Fruit fly (Drosophila melanogaster) whole organism, embryonic: Measurements from ENCODE around the gene kairos.
A peak's percentile ranks its signal among the peaks of the same experiment; 100 is the strongest.

Experiments used
- CG10543 ChIP-seq: fragments of 200-800 bp; sonication (Bioruptor generic); optimal IDR thresholded peaks from 3 replicates; lab custom pipeline; 2017; ENCODE audit warnings: missing biosample characterization, mild to moderate bottlenecking, missing genetic modification characterization, moderate library complexity
- CG13424 ChIP-seq: fragments of 200-800 bp; sonication (Bioruptor generic); optimal IDR thresholded peaks from 2 replicates; lab custom pipeline; 2019; ENCODE audit warnings: missing biosample characterization, mild to moderate bottlenecking, missing genetic modification characterization, moderate library complexity
- CG15269 ChIP-seq: fragments of 200-800 bp; sonication (Bioruptor generic); optimal IDR thresholded peaks from 2 replicates; lab custom pipeline; 2018; ENCODE audit warnings: missing biosample characterization, mild to moderate bottlenecking, missing genetic modification characterization, moderate library complexity
- CG15479 ChIP-seq: fragments of 200-800 bp; sonication (Bioruptor generic); optimal IDR thresholded peaks from 3 replicates; lab custom pipeline; 2019; ENCODE audit warnings: missing biosample characterization, mild to moderate bottlenecking, missing genetic modification characterization, moderate library complexity
- CG15696 ChIP-seq: fragments of 200-800 bp; sonication (Bioruptor generic); optimal IDR thresholded peaks from 2 replicates; lab custom pipeline; 2019; ENCODE audit warnings: missing biosample characterization, mild to moderate bottlenecking, missing genetic modification characterization, moderate library complexity
- CG16779 ChIP-seq: fragments of 200-800 bp; sonication (Bioruptor generic); IDR thresholded peaks from 2 replicates; pipeline ENCODE4 v1.3.6; 2022; ENCODE audit warnings: missing biosample characterization, missing genetic modification characterization
- CG16813 ChIP-seq: fragments of 200-800 bp; sonication (Bioruptor generic); IDR thresholded peaks from 3 replicates; pipeline ENCODE4 v1.3.6; 2022; ENCODE audit warnings: missing biosample characterization, missing genetic modification characterization; ENCODE audit not compliant: partially characterized antibody
- CG2120 ChIP-seq: fragments of 200-800 bp; sonication (Bioruptor generic); optimal IDR thresholded peaks from 3 replicates; lab custom pipeline; 2016; ENCODE audit warnings: missing biosample characterization, missing genetic modification characterization
- CG32772 ChIP-seq: fragments of 200-800 bp; sonication (Bioruptor generic); IDR thresholded peaks from 2 replicates; pipeline ENCODE4 v1.3.6; 2022; ENCODE audit warnings: missing biosample characterization, missing genetic modification characterization
- CG3281 ChIP-seq: fragments of 200-800 bp; sonication (Bioruptor generic); optimal IDR thresholded peaks from 3 replicates; lab custom pipeline; 2017; ENCODE audit warnings: missing biosample characterization, mild to moderate bottlenecking, missing genetic modification characterization
- CG34224 ChIP-seq: fragments of 200-800 bp; sonication (Bioruptor generic); IDR thresholded peaks from 3 replicates; pipeline ENCODE4 v1.3.6; 2022; ENCODE audit warnings: missing biosample characterization, missing genetic modification characterization; ENCODE audit not compliant: partially characterized antibody
- CG3726 ChIP-seq: fragments of 200-800 bp; sonication (Bioruptor generic); IDR thresholded peaks from 3 replicates; pipeline ENCODE4, ENCODE4 v1.3.6; 2022; ENCODE audit warnings: missing biosample characterization, missing genetic modification characterization
- CG4617 ChIP-seq: fragments of 200-800 bp; sonication (Bioruptor generic); optimal IDR thresholded peaks from 3 replicates; lab custom pipeline; 2016; ENCODE audit warnings: missing biosample characterization, missing genetic modification characterization, borderline replicate concordance
- CG6272 ChIP-seq: fragments of 200-800 bp; sonication (Bioruptor generic); IDR thresholded peaks from 2 replicates; pipeline ENCODE4 v1.3.6; 2022; ENCODE audit warnings: missing biosample characterization, missing genetic modification characterization
- CG6654 ChIP-seq: fragments of 200-800 bp; sonication (Bioruptor generic); optimal IDR thresholded peaks from 2 replicates; lab custom pipeline; 2017; ENCODE audit warnings: missing biosample characterization, mild to moderate bottlenecking, missing genetic modification characterization
- CG6854 ChIP-seq: fragments of 200-800 bp; sonication (Bioruptor generic); optimal IDR thresholded peaks from 3 replicates; lab custom pipeline; 2017; ENCODE audit warnings: missing biosample characterization, mild to moderate bottlenecking, missing genetic modification characterization
- CG7839 ChIP-seq: fragments of 200-800 bp; sonication (Bioruptor generic); optimal IDR thresholded peaks from 3 replicates; lab custom pipeline; 2018; ENCODE audit warnings: missing biosample characterization, mild to moderate bottlenecking, missing genetic modification characterization, moderate library complexity
- CG8290 ChIP-seq, 3 experiments: fragments of 200-800 bp; sonication (Bioruptor generic); optimal IDR thresholded peaks; 2 replicates each; lab custom pipeline; 2016 to 2019; ENCODE audit warnings: missing biosample characterization in 3 of 3, missing genetic modification characterization in 3 of 3, mild to moderate bottlenecking in 2 of 3, moderate library complexity in 1 of 3
- CG9932 ChIP-seq: fragments of 200-800 bp; sonication (Bioruptor generic); IDR thresholded peaks from 2 replicates; pipeline ENCODE4 v1.3.6; 2022; ENCODE audit warnings: missing biosample characterization, missing genetic modification characterization
- E2f1 ChIP-seq: fragments of 200-800 bp; sonication (Bioruptor generic); IDR thresholded peaks from 2 replicates; pipeline ENCODE4 v1.3.6; 2022; ENCODE audit warnings: missing biosample characterization, missing genetic modification characterization
- Eip74EF ChIP-seq, 2 experiments: fragments of 200-800 bp in 1 of 2; fragments of >200 bp in 1 of 2; sonication (Bioruptor generic) in 1 of 2; optimal IDR thresholded peaks; 2 replicates each; lab custom pipeline; 2017 to 2019; ENCODE audit warnings: missing biosample characterization in 2 of 2, missing genetic modification characterization in 2 of 2, mild to moderate bottlenecking in 1 of 2, moderate library complexity in 1 of 2
- Ets65A ChIP-seq: fragments of 200-800 bp; sonication (Bioruptor generic); peaks from one replicate; lab custom pipeline; 2016; ENCODE audit warnings: missing biosample characterization, missing genetic modification characterization
- Hr51 ChIP-seq, 2 experiments: fragments of 200-800 bp; sonication (Bioruptor generic); optimal IDR thresholded peaks; 2 replicates in 1 of 2; 3 replicates in 1 of 2; lab custom pipeline; 2016 to 2018; ENCODE audit warnings: missing biosample characterization in 2 of 2, missing genetic modification characterization in 2 of 2, mild to moderate bottlenecking in 1 of 2, moderate library complexity in 1 of 2
- Lhr ChIP-seq: fragments of 200-800 bp; sonication (Bioruptor generic); optimal IDR thresholded peaks from 3 replicates; lab custom pipeline; 2017; ENCODE audit warnings: mild to moderate bottlenecking, missing biosample characterization, missing genetic modification reagents, missing genetic modification characterization
- MTF-1 ChIP-seq: fragments of 200-800 bp; sonication (Bioruptor generic); optimal IDR thresholded peaks from 2 replicates; lab custom pipeline; 2018; ENCODE audit warnings: missing biosample characterization, mild to moderate bottlenecking, missing genetic modification characterization, borderline replicate concordance
- Nf-YA ChIP-seq: fragments of 200-800 bp; sonication (Bioruptor generic); IDR thresholded peaks from 2 replicates; pipeline ENCODE4 v1.3.6; 2022; ENCODE audit warnings: missing biosample characterization, missing genetic modification characterization
- Pdp1 ChIP-seq, 2 experiments: fragments of 200-800 bp; sonication (Bioruptor generic); optimal IDR thresholded peaks; 3 replicates each; lab custom pipeline; 2016; ENCODE audit warnings: missing biosample characterization in 2 of 2, missing genetic modification characterization in 2 of 2, mild to moderate bottlenecking in 1 of 2, moderate library complexity in 1 of 2
- Spps ChIP-seq: fragments of 200-800 bp; sonication (Bioruptor generic); optimal IDR thresholded peaks from 2 replicates; lab custom pipeline; 2018; ENCODE audit warnings: missing biosample characterization, mild to moderate bottlenecking, missing genetic modification characterization
- Stat92E ChIP-seq, 3 experiments: fragments of >200 bp in 2 of 3; fragments of 200-800 bp in 1 of 3; sonication (Bioruptor generic) in 1 of 3; optimal IDR thresholded peaks; 2 replicates each; lab custom pipeline; 2017 to 2019; ENCODE audit warnings: missing biosample characterization in 3 of 3, missing genetic modification characterization in 3 of 3, mild to moderate bottlenecking in 1 of 3, moderate library complexity in 1 of 3
- ap ChIP-seq: fragments of 200-800 bp; sonication (Bioruptor generic); IDR thresholded peaks from 2 replicates; pipeline ENCODE4 v1.3.6; 2022; ENCODE audit warnings: missing biosample characterization, missing genetic modification characterization
- ase ChIP-seq: fragments of 200-800 bp; sonication (Bioruptor generic); IDR thresholded peaks from 3 replicates; pipeline ENCODE4 v1.3.6; 2022; ENCODE audit warnings: missing biosample characterization, missing genetic modification characterization
- ci ChIP-seq: fragments of 200-800 bp; sonication (Bioruptor generic); IDR thresholded peaks from 3 replicates; pipeline ENCODE4 v1.3.6; 2022; ENCODE audit warnings: missing biosample characterization, missing genetic modification characterization
- cwo ChIP-seq: fragments of 200-800 bp; sonication (Bioruptor generic); optimal IDR thresholded peaks from 3 replicates; lab custom pipeline; 2017; ENCODE audit warnings: missing biosample characterization, missing genetic modification characterization, mild to moderate bottlenecking, moderate library complexity, missing genetic modification reagents
- dm ChIP-seq: fragments of 200-800 bp; sonication (Bioruptor generic); optimal IDR thresholded peaks from 3 replicates; lab custom pipeline; 2016; ENCODE audit warnings: missing biosample characterization, missing genetic modification characterization
- eyg ChIP-seq: fragments of 200-800 bp; sonication (Bioruptor generic); optimal IDR thresholded peaks from 3 replicates; lab custom pipeline; 2016; ENCODE audit warnings: missing biosample characterization, missing genetic modification characterization
- gcm ChIP-seq: fragments of 200-800 bp; sonication (Bioruptor generic); optimal IDR thresholded peaks from 2 replicates; lab custom pipeline; 2019; ENCODE audit warnings: missing biosample characterization, mild to moderate bottlenecking, missing genetic modification characterization, moderate library complexity
- gfzf ChIP-seq: fragments of 200-800 bp; sonication (Bioruptor generic); optimal IDR thresholded peaks from 2 replicates; lab custom pipeline; 2016; ENCODE audit warnings: missing biosample characterization, mild to moderate bottlenecking, missing genetic modification characterization, moderate library complexity
- gt ChIP-seq: fragments of 200-800 bp; sonication (Bioruptor generic); IDR thresholded peaks from 2 replicates; pipeline ENCODE4 v1.3.6; 2022; ENCODE audit warnings: missing biosample characterization, missing genetic modification characterization
- ham ChIP-seq: fragments of 200-800 bp; sonication (Bioruptor generic); IDR thresholded peaks from 2 replicates; pipeline ENCODE4 v1.3.6; 2022; ENCODE audit warnings: missing biosample characterization, missing genetic modification characterization
- mam ChIP-seq: fragments of 200-800 bp; sonication (Bioruptor generic); optimal IDR thresholded peaks from 3 replicates; lab custom pipeline; 2016; ENCODE audit warnings: missing biosample characterization, missing genetic modification characterization
- pfk ChIP-seq: fragments of 200-800 bp; sonication (Bioruptor generic); optimal IDR thresholded peaks from 2 replicates; lab custom pipeline; 2018; ENCODE audit warnings: missing biosample characterization, mild to moderate bottlenecking, missing genetic modification characterization, moderate library complexity
- pho ChIP-seq: fragments of 200-800 bp; sonication (Bioruptor generic); optimal IDR thresholded peaks from 2 replicates; lab custom pipeline; 2016; ENCODE audit warnings: missing biosample characterization, missing genetic modification characterization
- scrt ChIP-seq: fragments of 200-800 bp; sonication (Bioruptor generic); optimal IDR thresholded peaks from 2 replicates; lab custom pipeline; 2018; ENCODE audit warnings: missing biosample characterization, mild to moderate bottlenecking, missing genetic modification characterization, moderate library complexity
- unpg ChIP-seq: fragments of 200-800 bp; sonication (Bioruptor generic); optimal IDR thresholded peaks from 3 replicates; lab custom pipeline; 2018; ENCODE audit warnings: missing biosample characterization, mild to moderate bottlenecking, missing genetic modification characterization, moderate library complexity

kairos gene

DNA sequence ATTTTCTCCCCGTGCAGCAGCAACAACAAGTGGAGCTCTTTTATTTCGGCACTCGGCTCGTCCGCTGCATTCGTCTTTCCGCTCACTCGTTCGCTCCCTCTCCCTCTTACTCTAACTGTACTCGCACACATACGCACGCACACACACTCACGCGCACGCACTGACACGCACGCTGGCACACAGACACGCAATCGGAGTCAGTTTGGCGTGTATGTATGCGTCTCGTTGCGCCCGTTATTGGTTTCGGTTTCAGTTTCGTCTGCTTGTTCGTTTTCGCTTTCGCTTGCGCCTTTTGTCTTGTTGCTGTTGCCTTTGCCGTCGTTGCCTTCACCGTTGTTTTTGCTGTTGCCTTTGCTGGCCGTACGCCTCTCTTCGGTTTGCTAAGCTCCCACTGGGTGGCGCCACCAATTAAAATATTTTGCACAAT, 1.8 kb upstream of the kairos start (continued):
- TF ChIP-seq CG6654 (GFP tag; lab: Kevin White, UChicago): no peak
- no peak for TF ChIP-seq unpg (GFP tag; lab: Kevin White, UChicago)
- TF ChIP-seq pfk (GFP tag; lab: Kevin White, UChicago): no peak
- TF ChIP-seq MTF-1 (GFP tag; lab: Kevin White, UChicago): no peak
- TF ChIP-seq CG2120: no peak
- TF ChIP-seq CG34224 (GFP tag; lab: Robert Waterston, UW): no peak

dm6 chrX:18350609-18351008, 5.4 kb downstream of the kairos start:
- TF ChIP-seq CG10543 (GFP tag; lab: Kevin White, UChicago) (no peak), CG9932 (GFP tag; lab: Robert Waterston, UW) (no peak), CG3726 (GFP tag; lab: Robert Waterston, UW) (no peak), Lhr (GFP tag; lab: Kevin White, UChicago) (no peak), ci (GFP tag; lab: Robert Waterston, UW) (no peak), gt (no peak), CG6272 (GFP tag; lab: Robert Waterston, UW) (no peak), eyg (GFP tag; lab: Kevin White, UChicago) (no peak), cwo (GFP tag; lab: Kevin White, UChicago) (no peak), ase (GFP tag; lab: Robert Waterston, UW) (no peak), gcm (GFP tag; lab: Kevin White, UChicago) (no peak), CG16779 (no peak), CG6854 (GFP tag; lab: Kevin White, UChicago) (no peak)

dm6 chrX:18347641-18348040, 8.3 kb downstream of the kairos start:
- TF ChIP-seq scrt (GFP tag; lab: Kevin White, UChicago): peak; percentile 92
- TF ChIP-seq dm (GFP tag; lab: Kevin White, UChicago): no peak
- TF ChIP-seq CG32772 (GFP tag; lab: Robert Waterston, UW): no peak

dm6 chrX:18341014-18341413, 15.0 kb downstream of the kairos start:
- TF ChIP-seq Pdp1 (GFP tag; optimal IDR thresholded peaks at IDR 0.05; lab: Kevin White, UChicago): peak in 1 of 2 experiments; percentile 82
- no peak for TF ChIP-seq CG16813
- no peak for TF ChIP-seq CG15696 (tag; lab: Kevin White, UChicago)
- TF ChIP-seq CG15269 (tag; lab: Kevin White, UChicago): peak; percentile 34
- TF ChIP-seq CG15479 (GFP tag; lab: Kevin White, UChicago): no peak
- no peak for TF ChIP-seq mam (GFP tag; lab: Kevin White, UChicago)
- no peak for TF ChIP-seq ap (GFP tag; lab: Robert Waterston, UW)
- peak; percentile 51 for TF ChIP-seq CG2120
- peak; percentile 12; the same call in 1 of the 3 replicates for TF ChIP-seq ci (GFP tag; lab: Robert Waterston, UW)
- peak in 1 of 2 experiments; percentile 28 for TF ChIP-seq Hr51 (GFP tag; optimal IDR thresholded peaks at IDR 0.05; lab: Kevin White, UChicago)
- no peak for TF ChIP-seq Eip74EF (GFP tag; optimal IDR thresholded peaks at IDR 0.05; lab: Kevin White, UChicago)
- no peak for TF ChIP-seq CG8290 (GFP tag; optimal IDR thresholded peaks at IDR 0.05; lab: Kevin White, UChicago)
- TF ChIP-seq CG8290 (tag; optimal IDR thresholded peaks at IDR 0.05; lab: Kevin White, UChicago): peak in 1 of 2 experiments; percentile 54
- no peak for TF ChIP-seq E2f1 (GFP tag; lab: Robert Waterston, UW)
- peak; percentile 11 for TF ChIP-seq CG13424 (tag; lab: Kevin White, UChicago)
- TF ChIP-seq ham (GFP tag; lab: Robert Waterston, UW): no peak
- peak; percentile 19 for TF ChIP-seq CG3281 (GFP tag; lab: Kevin White, UChicago)
- no peak for TF ChIP-seq pho (GFP tag; lab: Kevin White, UChicago)
- no peak for TF ChIP-seq gfzf
- no peak for TF ChIP-seq CG4617
- peak; percentile 54 for TF ChIP-seq CG7839
- no peak for TF ChIP-seq Stat92E (GFP tag; optimal IDR thresholded peaks at IDR 0.05; lab: Kevin White, UChicago)
- peak; percentile 46 for TF ChIP-seq Ets65A (GFP tag; lab: Kevin White, UChicago)
- no peak for TF ChIP-seq Spps
- no peak for TF ChIP-seq Nf-YA (GFP tag; lab: Robert Waterston, UW)
